Fruit fly (Drosophila melanogaster) whole organism, wandering third instar larva: Measurements from ENCODE around the gene tal-2A.

ENCODE experiments used
- GATAd ChIP-seq: sonication (Bioruptor generic); optimal IDR thresholded peaks from 2 replicates; lab custom pipeline; 2016; ENCODE audit warnings: missing biosample characterization, missing genetic modification characterization
- Hnf4 ChIP-seq: fragments of 200-800 bp; sonication (Bioruptor generic); optimal IDR thresholded peaks from 2 replicates; lab custom pipeline; 2016; ENCODE audit warnings: missing biosample characterization, mild to moderate bottlenecking, missing genetic modification characterization
- OdsH ChIP-seq: fragments of 200-800 bp; sonication (Bioruptor generic); optimal IDR thresholded peaks from 2 replicates; lab custom pipeline; 2016; ENCODE audit warnings: missing biosample characterization, mild to moderate bottlenecking, missing genetic modification characterization
- fru ChIP-seq: fragments of 200-800 bp; sonication (Bioruptor generic); optimal IDR thresholded peaks from 3 replicates; lab custom pipeline; 2016; ENCODE audit warnings: missing biosample characterization, mild to moderate bottlenecking, missing genetic modification characterization
- lola ChIP-seq: fragments of >200 bp; optimal IDR thresholded peaks from 2 replicates; lab custom pipeline; 2017; ENCODE audit warnings: missing biosample characterization, missing genetic modification characterization
- psq ChIP-seq: fragments of 200-800 bp; sonication (Bioruptor generic); optimal IDR thresholded peaks from 3 replicates; lab custom pipeline; 2017; ENCODE audit warnings: missing biosample characterization, mild to moderate bottlenecking, missing genetic modification characterization, moderate library complexity
- rgr ChIP-seq: fragments of 200-800 bp; sonication (Bioruptor generic); optimal IDR thresholded peaks from 3 replicates; lab custom pipeline; 2016; ENCODE audit warnings: missing biosample characterization, mild to moderate bottlenecking, missing genetic modification characterization
- usp ChIP-seq: fragments of >200 bp; optimal IDR thresholded peaks from 2 replicates; lab custom pipeline; 2017; ENCODE audit warnings: missing biosample characterization, missing genetic modification characterization
- woc ChIP-seq: sonication (Bioruptor generic); optimal IDR thresholded peaks from 2 replicates; lab custom pipeline; 2016; ENCODE audit warnings: missing biosample characterization, mild to moderate bottlenecking, missing genetic modification characterization

DNA sequence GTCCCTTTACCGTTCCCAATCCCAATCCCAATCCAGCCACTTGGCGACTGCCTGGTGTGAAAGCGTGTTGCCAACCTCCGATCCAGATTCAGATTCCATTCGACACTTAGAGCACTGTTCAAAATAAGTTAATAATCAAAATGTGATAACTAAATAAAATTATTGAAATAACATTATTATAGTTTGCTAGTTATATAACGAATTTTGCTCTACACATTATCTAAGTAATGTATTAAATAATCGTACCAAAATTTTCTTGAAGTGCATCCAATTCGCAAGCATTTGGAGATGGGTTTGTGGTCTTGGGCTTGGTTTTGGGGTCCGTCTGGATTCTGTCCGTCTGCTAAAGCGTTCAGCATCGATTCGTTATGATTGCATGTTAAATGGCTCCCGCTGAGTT lies 36.4 kb downstream of the tal-2A start:
- peak; percentile 86 for TF ChIP-seq fru (GFP tag; lab: Kevin White, UChicago)
- TF ChIP-seq rgr, result peak; percentile 86
- peak; percentile 92 for TF ChIP-seq OdsH (GFP tag; lab: Kevin White, UChicago)
- TF ChIP-seq usp, result no peak
- TF ChIP-seq psq (GFP tag; lab: Kevin White, UChicago), result peak; percentile 80
- peak; percentile 84 for TF ChIP-seq Hnf4
- peak; percentile 74 for TF ChIP-seq woc (GFP tag; lab: Kevin White, UChicago)
- no peak for TF ChIP-seq lola (GFP tag; lab: Kevin White, UChicago)
- TF ChIP-seq GATAd (GFP tag; lab: Kevin White, UChicago), result no peak
